Fruit fly (Drosophila melanogaster): ENCODE results near the gene daed.
A peak's percentile ranks its signal among the peaks of the same experiment; 100 is the strongest.

The daed gene

DNA sequence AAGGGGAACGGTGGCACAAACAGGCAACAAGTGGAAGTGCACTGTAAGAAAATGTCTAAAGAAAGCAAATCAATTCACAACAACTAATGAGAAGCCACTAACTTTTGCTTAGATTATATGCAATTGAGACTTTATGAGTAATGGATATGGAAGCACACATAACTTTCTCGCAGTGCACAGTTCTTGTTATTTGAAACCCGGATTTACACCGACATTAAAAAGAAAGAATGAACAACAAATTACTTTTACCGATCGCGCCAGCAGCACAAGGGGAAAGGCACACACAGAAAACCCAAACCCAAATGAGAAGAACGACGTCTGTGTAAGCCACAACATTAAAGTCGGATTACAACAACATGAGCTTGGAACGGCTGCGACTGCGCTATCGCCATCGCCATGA lies 27.0 kb downstream of the daed start (continued):
- TF ChIP-seq Ptx1 (GFP tag; IDR thresholded peaks at IDR 0.05) (peak; percentile 66), GATAe (GFP tag; conservative IDR thresholded peaks at IDR 0.05) (no peak), Antp (GFP tag; optimal IDR thresholded peaks at IDR 0.05) (peak; percentile 65), CG15696 (tag; optimal IDR thresholded peaks at IDR 0.05) (peak; percentile 68), salm (tag; optimal IDR thresholded peaks at IDR 0.05) (no peak), CG6175 (GFP tag; IDR thresholded peaks at IDR 0.05) (no peak), Gsc (GFP tag; IDR thresholded peaks at IDR 0.05) (no peak), hkb (optimal IDR thresholded peaks at IDR 0.05) (no peak), hkb (GFP tag; IDR thresholded peaks at IDR 0.05) (peak; percentile 60), Lpt (GFP tag; optimal IDR thresholded peaks at IDR 0.05) (no peak), CG7357 (GFP tag; IDR thresholded peaks at IDR 0.05) (peak; percentile 54; the same call in 1 of the 3 replicates), Lhr (GFP tag; optimal IDR thresholded peaks at IDR 0.05) (peak; percentile 60), CG17361 (GFP tag; IDR thresholded peaks at IDR 0.05) (peak; percentile 62; the same call in 2 of the 3 replicates), sim (GFP tag; IDR thresholded peaks at IDR 0.05) (peak; percentile 78), knrl (GFP tag; IDR thresholded peaks at IDR 0.05; ENCODE audit: partially characterized antibody) (no peak), wek (GFP tag; optimal IDR thresholded peaks at IDR 0.05) (no peak), ewg (GFP tag; optimal IDR thresholded peaks at IDR 0.05) (peak; percentile 42), CG6272 (GFP tag; IDR thresholded peaks at IDR 0.05) (no peak), odd (GFP tag; optimal IDR thresholded peaks at IDR 0.05) (peak; percentile 37), maf-S (GFP tag; optimal IDR thresholded peaks at IDR 0.05) (no peak), CG31388 (GFP tag; optimal IDR thresholded peaks at IDR 0.05) (no peak), CG4424 (GFP tag; optimal IDR thresholded peaks at IDR 0.05) (peak; percentile 79), run (tag; optimal IDR thresholded peaks at IDR 0.05) (no peak), ato (GFP tag; IDR thresholded peaks at IDR 0.05; ENCODE audit: partially characterized antibody) (no peak), Eip74EF (GFP tag; optimal IDR thresholded peaks at IDR 0.05) (peak in 1 of 2 experiments; percentile 25), Hr78 (GFP tag; optimal IDR thresholded peaks at IDR 0.05) (peak in 1 of 2 experiments; percentile 15), CG8765 (GFP tag; IDR thresholded peaks at IDR 0.05) (peak; percentile 47; the same call in 1 of the 2 replicates), NC2β (GFP tag; optimal IDR thresholded peaks at IDR 0.05) (peak; percentile 81), CG2712 (tag; optimal IDR thresholded peaks at IDR 0.05) (peak; percentile 90), fd96Cb (tag; optimal IDR thresholded peaks at IDR 0.05) (peak; percentile 76), lab (GFP tag; optimal IDR thresholded peaks at IDR 0.05) (peak; percentile 19), Dfd (GFP tag; optimal IDR thresholded peaks at IDR 0.05) (no peak), CG6765 (GFP tag; optimal IDR thresholded peaks at IDR 0.05) (no peak), Atf3 (GFP tag; optimal IDR thresholded peaks at IDR 0.05) (peak; percentile 60), pum (GFP tag; optimal IDR thresholded peaks at IDR 0.05) (peak; percentile 58), cato (GFP tag; optimal IDR thresholded peaks at IDR 0.05; ENCODE audit: borderline replicate concordance) (peak; percentile 24), Nf-YC (tag; optimal IDR thresholded peaks at IDR 0.05) (no peak), crol (GFP tag; IDR thresholded peaks at IDR 0.05) (no peak), Oaz (GFP tag; IDR thresholded peaks at IDR 0.05) (no peak), CG15514 (GFP tag; optimal IDR thresholded peaks at IDR 0.05) (no peak), zf30C (GFP tag; optimal IDR thresholded peaks at IDR 0.05) (peak; percentile 82), CG7786 (GFP tag; optimal IDR thresholded peaks at IDR 0.05) (peak; percentile 20), CG12104 (GFP tag; optimal IDR thresholded peaks at IDR 0.05) (peak; percentile 4), Asciz (GFP tag; optimal IDR thresholded peaks at IDR 0.05) (peak; percentile 14), nerfin-1 (tag; optimal IDR thresholded peaks at IDR 0.05) (peak; percentile 50), CG13775 (GFP tag; optimal IDR thresholded peaks at IDR 0.05) (peak; percentile 75), sima (GFP tag; optimal IDR thresholded peaks at IDR 0.05) (no peak), CG15269 (tag; optimal IDR thresholded peaks at IDR 0.05) (no peak), sqz (GFP tag; optimal IDR thresholded peaks at IDR 0.05) (peak; percentile 37), Fer3 (tag; optimal IDR thresholded peaks at IDR 0.05) (no peak), chn (GFP tag; optimal IDR thresholded peaks at IDR 0.05) (peak; percentile 79)
